Fruit fly (Drosophila melanogaster) whole organism, wandering third instar larva: ENCODE results near the gene SK.
A peak's percentile ranks its signal among the peaks of the same experiment; 100 is the strongest.

Experiments
- Abd-B ChIP-seq: fragments of >200 bp; optimal IDR thresholded peaks from 2 replicates; lab custom pipeline; 2017; ENCODE audit warnings: missing biosample characterization, missing genetic modification characterization
- CG32264 ChIP-seq: fragments of 200-800 bp; sonication (Bioruptor generic); optimal IDR thresholded peaks from 2 replicates; lab custom pipeline; 2016; ENCODE audit warnings: missing biosample characterization, missing genetic modification characterization
- CG9705 ChIP-seq: fragments of 200-800 bp; sonication (Bioruptor generic); optimal IDR thresholded peaks from 2 replicates; lab custom pipeline; 2018; ENCODE audit warnings: missing biosample characterization, mild to moderate bottlenecking, missing genetic modification characterization
- CrebA ChIP-seq: fragments of 200-800 bp; sonication (Bioruptor generic); optimal IDR thresholded peaks from 2 replicates; lab custom pipeline; 2016; ENCODE audit warnings: missing biosample characterization, mild to moderate bottlenecking, missing genetic modification characterization, borderline replicate concordance
- Dfd ChIP-seq: fragments of >200 bp; optimal IDR thresholded peaks from 2 replicates; lab custom pipeline; 2017; ENCODE audit warnings: missing biosample characterization, missing genetic modification characterization
- Dif ChIP-seq: fragments of 200-275, 200-300 bp; sonication (Bioruptor generic); optimal IDR thresholded peaks from 2 replicates; lab custom pipeline; 2018; ENCODE audit warnings: missing biosample characterization, missing genetic modification characterization; ENCODE audit not compliant: partially characterized antibody
- GATAd ChIP-seq: sonication (Bioruptor generic); optimal IDR thresholded peaks from 2 replicates; lab custom pipeline; 2016; ENCODE audit warnings: missing biosample characterization, missing genetic modification characterization
- HLH106 ChIP-seq: fragments of 200-800 bp; optimal IDR thresholded peaks from 3 replicates; lab custom pipeline; 2019; ENCODE audit warnings: missing biosample characterization, mild to moderate bottlenecking, missing genetic modification characterization, moderate library complexity
- Hnf4 ChIP-seq: fragments of 200-800 bp; sonication (Bioruptor generic); optimal IDR thresholded peaks from 2 replicates; lab custom pipeline; 2016; ENCODE audit warnings: missing biosample characterization, mild to moderate bottlenecking, missing genetic modification characterization
- Hr78 ChIP-seq: fragments of >200 bp; optimal IDR thresholded peaks from 2 replicates; lab custom pipeline; 2017; ENCODE audit warnings: missing biosample characterization, missing genetic modification characterization
- Hr83 ChIP-seq: fragments of 200-300 bp; sonication (Bioruptor generic); optimal IDR thresholded peaks from 2 replicates; lab custom pipeline; 2016; ENCODE audit warnings: missing biosample characterization, mild to moderate bottlenecking, missing genetic modification characterization, moderate library complexity; ENCODE audit not compliant: poor library complexity, severe bottlenecking
- Jra ChIP-seq: sonication (Bioruptor generic); optimal IDR thresholded peaks from 2 replicates; lab custom pipeline; 2016; ENCODE audit warnings: missing biosample characterization, missing genetic modification characterization
- Mio ChIP-seq: sonication (Bioruptor generic); optimal IDR thresholded peaks from 2 replicates; lab custom pipeline; 2016; ENCODE audit warnings: missing biosample characterization, missing genetic modification characterization
- Myc ChIP-seq: fragments of >200 bp; optimal IDR thresholded peaks from 2 replicates; lab custom pipeline; 2017
- N ChIP-seq: fragments of >200 bp; optimal IDR thresholded peaks from 2 replicates; lab custom pipeline; 2018; ENCODE audit warnings: missing biosample characterization, missing external identifiers, missing genetic modification characterization
- OdsH ChIP-seq: fragments of 200-800 bp; sonication (Bioruptor generic); optimal IDR thresholded peaks from 2 replicates; lab custom pipeline; 2016; ENCODE audit warnings: missing biosample characterization, mild to moderate bottlenecking, missing genetic modification characterization
- Rel ChIP-seq, 2 experiments: fragments of 200-800 bp; sonication (Bioruptor generic) in 1 of 2; optimal IDR thresholded peaks; 2 replicates in 1 of 2; 3 replicates in 1 of 2; lab custom pipeline; 2016 to 2019; ENCODE audit warnings: mild to moderate bottlenecking in 2 of 2, missing biosample characterization in 2 of 2, missing genetic modification characterization in 2 of 2, moderate library complexity in 1 of 2
- Sp1 ChIP-seq: fragments of 200-800 bp; sonication (Bioruptor generic); optimal IDR thresholded peaks from 3 replicates; lab custom pipeline; 2019; ENCODE audit warnings: missing biosample characterization, mild to moderate bottlenecking, missing genetic modification characterization, moderate library complexity
- Vsx2 ChIP-seq: fragments of 200-300, 225-300 bp; sonication (Bioruptor generic); optimal IDR thresholded peaks from 2 replicates; lab custom pipeline; 2018; ENCODE audit warnings: missing biosample characterization, missing genetic modification characterization; ENCODE audit not compliant: partially characterized antibody
- br ChIP-seq: fragments of 200-800 bp; sonication (Bioruptor generic); optimal IDR thresholded peaks from 2 replicates; lab custom pipeline; 2016; ENCODE audit warnings: missing biosample characterization, missing genetic modification characterization
- brk ChIP-seq: fragments of 200-800 bp; sonication (Bioruptor generic); optimal IDR thresholded peaks from 2 replicates; lab custom pipeline; 2016; ENCODE audit warnings: missing biosample characterization, mild to moderate bottlenecking, missing genetic modification characterization
- dl ChIP-seq, 2 experiments: fragments of 175-275, 200-275 bp in 1 of 2; fragments of 200-275 bp in 1 of 2; sonication (Bioruptor generic); optimal IDR thresholded peaks; lab custom pipeline; 2018; ENCODE audit warnings: mild to moderate bottlenecking in 2 of 2, missing biosample characterization in 2 of 2, missing genetic modification characterization in 2 of 2, moderate library complexity in 2 of 2; ENCODE audit not compliant: partially characterized antibody in 2 of 2, insufficient read depth in 1 of 2
- dmrt93B ChIP-seq: fragments of 200-800 bp; sonication (Bioruptor generic); optimal IDR thresholded peaks from 2 replicates; lab custom pipeline; 2018; ENCODE audit warnings: missing biosample characterization, mild to moderate bottlenecking, missing genetic modification characterization
- dsf ChIP-seq: sonication (Bioruptor generic); optimal IDR thresholded peaks from 2 replicates; lab custom pipeline; 2016; ENCODE audit warnings: missing biosample characterization, missing genetic modification characterization, borderline replicate concordance
- ey ChIP-seq: fragments of 200-800 bp; sonication (Bioruptor generic); optimal IDR thresholded peaks from 2 replicates; lab custom pipeline; 2016; ENCODE audit warnings: missing biosample characterization, missing genetic modification characterization
- foxo ChIP-seq, 2 experiments: fragments of 200-800 bp; sonication (Bioruptor generic); optimal IDR thresholded peaks; 2 replicates in 1 of 2; 3 replicates in 1 of 2; lab custom pipeline; 2016 to 2017; ENCODE audit warnings: missing biosample characterization in 2 of 2, missing genetic modification characterization in 2 of 2
- fru ChIP-seq: fragments of 200-800 bp; sonication (Bioruptor generic); optimal IDR thresholded peaks from 3 replicates; lab custom pipeline; 2016; ENCODE audit warnings: missing biosample characterization, mild to moderate bottlenecking, missing genetic modification characterization
- h ChIP-seq: fragments of 200-800 bp; sonication (Bioruptor generic); optimal IDR thresholded peaks from 3 replicates; lab custom pipeline; 2016; ENCODE audit warnings: missing biosample characterization, mild to moderate bottlenecking, missing genetic modification characterization
- jim ChIP-seq: fragments of 175-275, 200-325 bp; sonication (Bioruptor generic); optimal IDR thresholded peaks from 2 replicates; lab custom pipeline; 2016; ENCODE audit warnings: missing biosample characterization, mild to moderate bottlenecking, missing genetic modification characterization
- lola ChIP-seq: fragments of >200 bp; optimal IDR thresholded peaks from 2 replicates; lab custom pipeline; 2017; ENCODE audit warnings: missing biosample characterization, missing genetic modification characterization
- pan ChIP-seq: fragments of >200 bp; optimal IDR thresholded peaks from 2 replicates; lab custom pipeline; 2017
- psq ChIP-seq: fragments of 200-800 bp; sonication (Bioruptor generic); optimal IDR thresholded peaks from 3 replicates; lab custom pipeline; 2017; ENCODE audit warnings: missing biosample characterization, mild to moderate bottlenecking, missing genetic modification characterization, moderate library complexity
- rgr ChIP-seq: fragments of 200-800 bp; sonication (Bioruptor generic); optimal IDR thresholded peaks from 3 replicates; lab custom pipeline; 2016; ENCODE audit warnings: missing biosample characterization, mild to moderate bottlenecking, missing genetic modification characterization
- sage ChIP-seq: fragments of 200-800 bp; sonication (Bioruptor generic); optimal IDR thresholded peaks from 2 replicates; lab custom pipeline; 2016; ENCODE audit warnings: missing biosample characterization, mild to moderate bottlenecking, missing genetic modification characterization
- sv ChIP-seq: fragments of 200-800 bp; sonication (Bioruptor generic); optimal IDR thresholded peaks from 3 replicates; lab custom pipeline; 2016; ENCODE audit warnings: missing biosample characterization, missing genetic modification characterization
- tai ChIP-seq: sonication (Bioruptor generic); optimal IDR thresholded peaks from 2 replicates; lab custom pipeline; 2016; ENCODE audit warnings: missing biosample characterization, missing genetic modification characterization
- usp ChIP-seq: fragments of >200 bp; optimal IDR thresholded peaks from 2 replicates; lab custom pipeline; 2017; ENCODE audit warnings: missing biosample characterization, missing genetic modification characterization
- woc ChIP-seq: sonication (Bioruptor generic); optimal IDR thresholded peaks from 2 replicates; lab custom pipeline; 2016; ENCODE audit warnings: missing biosample characterization, mild to moderate bottlenecking, missing genetic modification characterization

SK gene

DNA sequence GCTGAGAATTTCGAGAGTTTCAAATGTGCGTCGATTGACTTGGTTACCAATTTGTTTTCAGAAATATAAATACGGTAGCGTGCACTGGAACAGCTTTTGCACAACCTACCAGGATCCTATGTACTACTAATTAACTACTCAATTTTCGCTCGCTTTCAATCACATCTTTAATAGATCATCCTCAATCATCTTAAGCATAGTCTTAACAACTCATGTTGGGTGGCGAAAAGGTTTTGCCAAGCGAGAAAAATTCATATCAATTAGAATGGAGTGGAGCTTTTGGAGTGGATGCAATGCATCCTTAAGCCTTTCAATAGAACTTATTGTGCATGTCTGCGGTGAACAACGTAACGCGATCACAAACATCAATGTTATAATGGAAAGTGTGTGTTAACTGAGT lies 32.7 kb upstream of the SK start, which contains the start of gene CG17764:
Gene CG17764, minus strand, starts transcription at position 101 of the 400 bp plus-strand sequence.
- TF ChIP-seq rgr (no peak), pan (no peak), ey (no peak), Sp1 (GFP tag; lab: Kevin White, UChicago) (no peak), OdsH (no peak)

- TF ChIP-seq Sp1 (GFP tag; lab: Kevin White, UChicago) (peak; percentile 24), sage (GFP tag; lab: Kevin White, UChicago) (no peak), lola (GFP tag; lab: Kevin White, UChicago) (no peak), Abd-B (GFP tag; lab: Kevin White, UChicago) (no peak), dsf (GFP tag; lab: Kevin White, UChicago) (no peak), br (GFP tag; lab: Kevin White, UChicago) (no peak), pan (no peak), usp (GFP tag; lab: Kevin White, UChicago) (no peak), GATAd (no peak), jim (no peak), fru (GFP tag; lab: Kevin White, UChicago) (peak; percentile 49), Rel (GFP tag; optimal IDR thresholded peaks at IDR 0.05; lab: Kevin White, UChicago) (no peak), Rel (tag; optimal IDR thresholded peaks at IDR 0.05; lab: Kevin White, UChicago) (no peak), Hr83 (GFP tag; lab: Kevin White, UChicago) (peak; percentile 20), Dfd (GFP tag; lab: Kevin White, UChicago) (no peak), dl (GFP tag; optimal IDR thresholded peaks at IDR 0.05; lab: Kevin White, UChicago; ENCODE audit: insufficient read depth in 1 of 2, partially characterized antibody in 2 of 2) (no peak), N (GFP tag; lab: Kevin White, UChicago) (no peak), brk (GFP tag; lab: Kevin White, UChicago) (no peak), woc (GFP tag; lab: Kevin White, UChicago) (no peak), CG9705 (GFP tag; lab: Kevin White, UChicago) (no peak), psq (GFP tag; lab: Kevin White, UChicago) (peak; percentile 32), Hnf4 (GFP tag; lab: Kevin White, UChicago) (no peak), Dif (no peak), Vsx2 (GFP tag; lab: Kevin White, UChicago) (peak; percentile 30), h (GFP tag; lab: Kevin White, UChicago) (no peak), sv (GFP tag; lab: Kevin White, UChicago) (peak; percentile 8), OdsH (peak; percentile 28), CrebA (GFP tag; lab: Kevin White, UChicago) (no peak), Hr78 (GFP tag; lab: Kevin White, UChicago) (no peak), dmrt93B (GFP tag; lab: Kevin White, UChicago) (no peak), foxo (GFP tag; optimal IDR thresholded peaks at IDR 0.05; lab: Kevin White, UChicago) (peak in 1 of 2 experiments; percentile 63), ey (peak; percentile 33), CG32264 (no peak), rgr (peak; percentile 47), Mio (GFP tag; lab: Kevin White, UChicago) (no peak), tai (GFP tag; lab: Kevin White, UChicago) (no peak), Jra (no peak), HLH106 (tag; lab: Kevin White, UChicago) (peak; percentile 43), Myc (lab: Kevin White, UChicago) (peak; percentile 56)
Measured at dm6 chrX:5308963-5309362, 31.1 kb upstream of the SK start, which contains the start of the genes Cdk7 and snf. TSS of gene Cdk7 (minus strand) at chrX:5308983. TSS of gene snf (plus strand) at chrX:5309242.

DNA sequence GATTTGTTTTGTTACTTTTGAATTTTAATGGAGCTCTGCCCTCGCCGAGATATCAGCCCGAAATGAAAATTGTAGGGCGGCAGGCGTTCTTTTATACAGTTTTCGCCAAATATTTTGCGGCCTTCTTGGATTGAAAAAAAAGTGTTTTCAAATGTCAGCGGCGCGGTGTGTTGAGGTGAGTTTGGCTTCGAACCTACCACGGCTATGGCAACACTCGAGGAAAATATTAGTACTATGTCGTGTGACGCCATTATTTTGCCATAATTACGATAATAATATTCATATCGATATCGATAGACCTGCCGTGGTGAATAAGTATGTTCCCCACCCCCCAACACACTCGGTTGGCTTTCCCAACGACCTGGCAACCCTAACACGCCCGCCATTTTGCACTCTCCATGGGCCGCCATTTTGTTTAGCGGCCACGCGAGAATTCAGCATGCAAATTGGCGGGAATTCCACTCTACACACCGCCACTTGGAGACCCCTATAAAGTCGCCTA lies 28.1 kb upstream of the SK start, which contains the start of the genes TrxT and dhd:
Gene TrxT, minus strand, starts transcription at position 51 of the 502 bp plus-strand sequence.
Gene dhd, plus strand, starts transcription at position 334 of the 502 bp plus-strand sequence.
- TF ChIP-seq fru (GFP tag; lab: Kevin White, UChicago) = no peak
- TF ChIP-seq dmrt93B (GFP tag; lab: Kevin White, UChicago) = peak; percentile 29
- TF ChIP-seq sage (GFP tag; lab: Kevin White, UChicago) = no peak
- TF ChIP-seq Dif = no peak
- no peak for TF ChIP-seq h (GFP tag; lab: Kevin White, UChicago)
- peak; percentile 43 for TF ChIP-seq Hr83 (GFP tag; lab: Kevin White, UChicago)
- no peak for TF ChIP-seq OdsH
- no peak for TF ChIP-seq pan
- peak; percentile 35 for TF ChIP-seq HLH106 (tag; lab: Kevin White, UChicago)
- peak; percentile 34 for TF ChIP-seq Sp1 (GFP tag; lab: Kevin White, UChicago)
- TF ChIP-seq jim = no peak
- no peak for TF ChIP-seq dl (GFP tag; optimal IDR thresholded peaks at IDR 0.05; lab: Kevin White, UChicago; ENCODE audit: insufficient read depth in 1 of 2, partially characterized antibody in 2 of 2)
- no peak for TF ChIP-seq Abd-B (GFP tag; lab: Kevin White, UChicago)
- no peak for TF ChIP-seq Jra
- peak; percentile 32 for TF ChIP-seq Myc (lab: Kevin White, UChicago)
- no peak for TF ChIP-seq CrebA (GFP tag; lab: Kevin White, UChicago)
- no peak for TF ChIP-seq Vsx2 (GFP tag; lab: Kevin White, UChicago)
- no peak for TF ChIP-seq psq (GFP tag; lab: Kevin White, UChicago)
- no peak for TF ChIP-seq N (GFP tag; lab: Kevin White, UChicago)
- TF ChIP-seq, all 38 proteins: peak for 5
